Fruit fly (Drosophila melanogaster): Measurements from ENCODE around the gene RhoGEF64C.

Gene RhoGEF64C

DNA sequence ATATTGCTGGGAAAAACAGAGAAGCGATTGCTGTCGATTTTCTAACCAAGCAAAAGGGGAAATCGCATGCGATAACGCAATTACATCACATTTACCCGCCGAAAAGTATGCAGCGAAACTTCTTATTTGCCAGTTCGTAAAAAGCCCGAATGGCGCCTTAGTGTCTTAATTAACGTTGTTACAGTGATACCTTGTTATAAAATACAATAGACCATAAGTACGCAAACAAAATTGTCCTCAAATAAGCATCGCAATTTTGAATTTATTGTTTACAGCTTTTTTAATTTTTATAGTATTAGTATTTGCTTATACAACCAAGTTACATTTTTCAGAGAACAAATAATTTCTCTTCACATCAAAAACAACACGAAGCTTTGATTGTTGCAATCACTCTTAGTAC is 1.9 kb upstream of the RhoGEF64C start (continued):
- TF ChIP-seq toy (GFP tag; IDR thresholded peaks at IDR 0.05) (0 out of 2 replicates have a peak, but pooled peaks have one; percentile 14), Awh (GFP tag; IDR thresholded peaks at IDR 0.05) (peak; percentile 57; the same call in 1 of the 2 replicates), CG2712 (tag; optimal IDR thresholded peaks at IDR 0.05) (peak; percentile 45), CG14014 (GFP tag; IDR thresholded peaks at IDR 0.05) (0 out of 2 replicates have a peak, but pooled peaks have one; percentile 5), CG2678 (tag; optimal IDR thresholded peaks at IDR 0.05) (peak; percentile 11), CG12236 (GFP tag; optimal IDR thresholded peaks at IDR 0.05) (no peak), CG17568 (GFP tag; optimal IDR thresholded peaks at IDR 0.05) (peak; percentile 5), Mes4 (GFP tag; optimal IDR thresholded peaks at IDR 0.05) (peak; percentile 8), jing (GFP tag; optimal IDR thresholded peaks at IDR 0.05) (no peak), ewg (GFP tag; optimal IDR thresholded peaks at IDR 0.05) (no peak), CG31441 (GFP tag; IDR thresholded peaks at IDR 0.05) (peak; percentile 17; the same call in 1 of the 2 replicates), CG1647 (GFP tag; optimal IDR thresholded peaks at IDR 0.05) (no peak), en (GFP tag; optimal IDR thresholded peaks at IDR 0.05) (no peak), pan (optimal IDR thresholded peaks at IDR 0.05) (no peak), pan (GFP tag; optimal IDR thresholded peaks at IDR 0.05 in 1 of 2, IDR thresholded peaks at IDR 0.05 in 1 of 2) (peak in 1 of 2 experiments; percentile 61), Aef1 (GFP tag; IDR thresholded peaks at IDR 0.05) (peak; percentile 51; the same call in 2 of the 3 replicates), Lim3 (GFP tag; IDR thresholded peaks at IDR 0.05) (0 out of 2 replicates have a peak, but pooled peaks have one; percentile 21), CG10654 (GFP tag; optimal IDR thresholded peaks at IDR 0.05) (no peak), tgo (GFP tag; IDR thresholded peaks at IDR 0.05) (peak; percentile 52; the same call in 2 of the 3 replicates), CG16813 (GFP tag; IDR thresholded peaks at IDR 0.05; ENCODE audit: partially characterized antibody) (no peak), Chrac-16 (GFP tag; optimal IDR thresholded peaks at IDR 0.05) (peak; percentile 13), CG4730 (GFP tag; IDR thresholded peaks at IDR 0.05) (peak; percentile 44; the same call in 1 of the 2 replicates), CG1602 (GFP tag; optimal IDR thresholded peaks at IDR 0.05) (peak; percentile 23), row (GFP tag; IDR thresholded peaks at IDR 0.05) (peak; percentile 56), Taf1 (GFP tag; IDR thresholded peaks at IDR 0.05) (0 out of 2 replicates have a peak, but pooled peaks have one; percentile 11), CG6791 (GFP tag; IDR thresholded peaks at IDR 0.05; ENCODE audit: partially characterized antibody) (no peak), CG42726 (GFP tag; IDR thresholded peaks at IDR 0.05; ENCODE audit: partially characterized antibody) (no peak), ci (GFP tag; IDR thresholded peaks at IDR 0.05) (peak; percentile 65), YL-1 (GFP tag; optimal IDR thresholded peaks at IDR 0.05) (no peak), Abd-B (GFP tag; optimal IDR thresholded peaks at IDR 0.05) (peak; percentile 10), nom (GFP tag; optimal IDR thresholded peaks at IDR 0.05) (no peak), CG32532 (GFP tag; IDR thresholded peaks at IDR 0.05) (peak; percentile 80), CG43689 (GFP tag; IDR thresholded peaks at IDR 0.05) (0 out of 2 replicates have a peak, but pooled peaks have one; percentile 36), CG12299 (tag; optimal IDR thresholded peaks at IDR 0.05) (no peak), seq (GFP tag; IDR thresholded peaks at IDR 0.05) (peak; percentile 50), Rfx (GFP tag; IDR thresholded peaks at IDR 0.05) (peak; percentile 58; the same call in 1 of the 2 replicates), CG17328 (GFP tag; IDR thresholded peaks at IDR 0.05) (peak; percentile 39; the same call in 1 of the 2 replicates), Xrp1 (GFP tag; IDR thresholded peaks at IDR 0.05) (peak; percentile 60; the same call in 1 of the 2 replicates), CG7372 (GFP tag; IDR thresholded peaks at IDR 0.05) (peak; percentile 31; the same call in 1 of the 2 replicates), CG8944 (GFP tag; optimal IDR thresholded peaks at IDR 0.05) (peak; percentile 2), sens (GFP tag) (peak; percentile 85), CG11247 (GFP tag; IDR thresholded peaks at IDR 0.05) (peak; percentile 47; the same call in 1 of the 2 replicates), Ets65A (GFP tag) (peak; percentile 23), H2.0 (GFP tag; IDR thresholded peaks at IDR 0.05) (0 out of 2 replicates have a peak, but pooled peaks have one; percentile 32), CG8290 (GFP tag; optimal IDR thresholded peaks at IDR 0.05) (no peak), CG8290 (tag; optimal IDR thresholded peaks at IDR 0.05) (peak in 1 of 2 experiments; percentile 41), CG11085 (GFP tag; IDR thresholded peaks at IDR 0.05) (0 out of 2 replicates have a peak, but pooled peaks have one; percentile 16), BtbVII (GFP tag; optimal IDR thresholded peaks at IDR 0.05) (no peak), CG1024 (GFP tag; IDR thresholded peaks at IDR 0.05) (peak; percentile 31; the same call in 1 of the 2 replicates), Doc2 (GFP tag; IDR thresholded peaks at IDR 0.05) (no peak), chif (GFP tag; optimal IDR thresholded peaks at IDR 0.05) (peak in 1 of 2 experiments; percentile 36)
